Worm (Caenorhabditis elegans): ENCODE results near the gene arp-11.

arp-11 gene

DNA sequence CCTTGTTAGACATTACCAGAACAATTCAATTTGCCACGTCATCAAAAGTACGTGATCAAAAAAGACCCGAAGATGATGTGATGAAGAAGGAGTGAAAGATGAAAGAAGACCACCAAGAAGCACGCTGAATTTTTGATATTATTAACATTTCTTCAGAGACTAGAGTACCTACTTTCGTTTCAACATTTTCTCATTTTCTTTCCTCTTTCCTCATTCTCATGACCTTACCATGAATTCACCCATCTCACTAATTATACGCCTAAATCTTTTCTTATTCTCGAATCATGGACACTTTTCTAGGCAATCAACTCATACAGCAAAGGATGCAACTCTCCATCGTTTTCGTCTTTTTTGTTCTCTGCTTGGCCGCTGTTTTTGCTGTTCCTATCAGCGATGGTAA lies 33.5 kb downstream of the arp-11 start, which contains the start of gene flp-10:
Gene flp-10, plus strand, starts transcription at position 301 of the 400 bp plus-strand sequence.
- TF ChIP-seq F39B2.1 (GFP tag; IDR thresholded peaks at IDR 0.05) (no peak), let-526 (GFP tag; IDR thresholded peaks at IDR 0.05) (no peak), nfya-1 (tag; optimal IDR thresholded peaks at IDR 0.05; ENCODE audit: borderline replicate concordance, insufficient read depth) (no peak), egrh-3 (GFP tag; IDR thresholded peaks at IDR 0.05) (no peak), snpc-1.1 (tag; optimal IDR thresholded peaks at IDR 0.05; ENCODE audit: insufficient read depth) (no peak), xnd-1 (tag; optimal IDR thresholded peaks at IDR 0.05) (no peak), F49E8.2 (tag; optimal IDR thresholded peaks at IDR 0.05; ENCODE audit: insufficient read depth) (no peak), T26A5.8 (tag; optimal IDR thresholded peaks at IDR 0.05) (no peak), nfya-2 (GFP tag; IDR thresholded peaks at IDR 0.05) (no peak), die-1 (tag; optimal IDR thresholded peaks at IDR 0.05) (no peak), pbrm-1 (GFP tag; IDR thresholded peaks at IDR 0.05) (no peak)

DNA sequence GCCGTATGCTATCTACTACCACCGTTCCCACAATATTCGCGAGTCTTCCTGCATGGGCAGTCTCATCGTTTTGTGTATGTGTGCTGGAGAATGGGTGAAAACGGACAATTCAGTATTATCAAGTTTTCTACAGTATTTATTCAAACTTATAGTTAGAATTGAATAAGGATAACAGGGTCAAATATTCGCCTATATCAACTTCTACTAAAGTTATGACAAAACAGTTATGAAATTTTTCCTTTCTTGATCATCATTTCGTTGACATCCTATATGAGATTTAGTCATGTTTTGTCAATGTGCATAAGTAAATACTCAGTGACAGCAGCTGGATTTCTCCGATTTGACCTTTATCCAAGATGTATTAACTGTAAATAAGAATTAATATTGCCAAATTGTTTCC lies 50.8 kb downstream of the arp-11 start:
- TF ChIP-seq zfh-2 (GFP tag; conservative IDR thresholded peaks at IDR 0.05) (no peak), nhr-90 (tag; optimal IDR thresholded peaks at IDR 0.05) (no peak), sptf-2 (GFP tag; optimal IDR thresholded peaks at IDR 0.05) (no peak), aptf-3 (GFP tag; IDR thresholded peaks at IDR 0.05) (no peak), rec-8 (tag; optimal IDR thresholded peaks at IDR 0.05) (no peak), aptf-2 (GFP tag; conservative IDR thresholded peaks at IDR 0.05) (no peak), dpff-1 (tag; optimal IDR thresholded peaks at IDR 0.05) (no peak), lin-54 (GFP tag; optimal IDR thresholded peaks at IDR 0.05) (no peak), lin-40 (tag; optimal IDR thresholded peaks at IDR 0.05) (no peak), ceh-91 (GFP tag; IDR thresholded peaks at IDR 0.05) (no peak)

- TF ChIP-seq F57A8.1 (GFP tag; optimal IDR thresholded peaks at IDR 0.05) (no peak), mes-4 (tag; optimal IDR thresholded peaks at IDR 0.05) (no peak), aptf-2 (GFP tag; conservative IDR thresholded peaks at IDR 0.05) (no peak), ztf-6 (GFP tag; IDR thresholded peaks at IDR 0.05) (no peak), ets-4 (GFP tag; optimal IDR thresholded peaks at IDR 0.05) (no peak), mxl-1 (tag; optimal IDR thresholded peaks at IDR 0.05) (no peak), K12H6.12 (tag; optimal IDR thresholded peaks at IDR 0.05) (no peak), F39B2.1 (GFP tag; IDR thresholded peaks at IDR 0.05) (no peak), K11D2.4 (GFP tag; IDR thresholded peaks at IDR 0.05) (no peak), akir-1 (GFP tag; optimal IDR thresholded peaks at IDR 0.05) (no peak), atf-7 (tag; optimal IDR thresholded peaks at IDR 0.05) (no peak), ama-1 (optimal IDR thresholded peaks at IDR 0.05) (no peak), ama-1 (GFP tag; optimal IDR thresholded peaks at IDR 0.05) (no peak)
Observed at ce11 chrIV:7850329-7850728, 51.7 kb downstream of the arp-11 start.
